Worm (Caenorhabditis elegans) whole organism, L4 larva: ENCODE results near the gene F17C11.2.
A peak's percentile ranks its signal among the peaks of the same experiment; 100 is the strongest.

Source experiments
- F44E2.7 ChIP-seq: fragments of 200-800 bp; sonication (Bioruptor generic); IDR thresholded peaks from 2 replicates; pipeline ENCODE4 v2.1.2; 2022; ENCODE audit warnings: missing genetic modification characterization, missing compliant biosample characterization
- F49E8.2 ChIP-seq: sonication (generic microtip); optimal IDR thresholded peaks from 2 replicates; lab custom pipeline; 2016; ENCODE audit warnings: missing compliant biosample characterization, mild to moderate bottlenecking, missing genetic modification characterization, borderline replicate concordance
- Y75B8A.6 ChIP-seq: fragments of 200-800 bp; sonication (Bioruptor generic); IDR thresholded peaks from 2 replicates; pipeline ENCODE4 v1.3.6; 2022; ENCODE audit warnings: missing genetic modification reagents, missing genetic modification characterization, missing compliant biosample characterization
- ama-1 ChIP-seq: fragments of 150-350 bp; optimal IDR thresholded peaks from 2 replicates; lab custom pipeline; 2014; ENCODE audit warnings: inconsistent platforms, mixed read lengths
- attf-4 ChIP-seq: sonication (generic microtip); optimal IDR thresholded peaks from 3 replicates; lab custom pipeline; 2017; ENCODE audit warnings: missing biosample characterization, missing genetic modification characterization
- ceh-20 ChIP-seq: fragments of 200-800 bp; sonication (Bioruptor generic); IDR thresholded peaks from 2 replicates; pipeline ENCODE4 v1.3.6; 2022; ENCODE audit warnings: missing genetic modification reagents, missing genetic modification characterization, missing compliant biosample characterization
- ceh-62 ChIP-seq: sonication (generic microtip); optimal IDR thresholded peaks from 2 replicates; lab custom pipeline; 2017; ENCODE audit warnings: missing biosample characterization, missing genetic modification characterization
- ces-1 ChIP-seq: fragments of 150-350 bp; sonication (generic microtip); optimal IDR thresholded peaks from 4 replicates; lab custom pipeline; 2014; ENCODE audit warnings: missing biosample characterization, missing genetic modification reagents, missing genetic modification characterization
- ctbp-1 ChIP-seq: fragments of 200-800 bp; sonication (Bioruptor generic); IDR thresholded peaks from 2 replicates; pipeline ENCODE4 v1.3.6; 2022; ENCODE audit warnings: missing genetic modification reagents, missing genetic modification characterization, missing compliant biosample characterization
- daf-12 ChIP-seq: fragments of 150-350 bp; optimal IDR thresholded peaks from 2 replicates; lab custom pipeline; 2014; ENCODE audit warnings: missing biosample characterization, missing genetic modification reagents, missing genetic modification characterization
- daf-16 ChIP-seq, 3 experiments: sonication (generic microtip); optimal IDR thresholded peaks; 2 replicates each; lab custom pipeline; 2016 to 2017; ENCODE audit warnings: missing genetic modification characterization in 3 of 3, missing genetic modification reagents in 3 of 3, mild to moderate bottlenecking in 2 of 3, missing compliant biosample characterization in 2 of 3, missing biosample characterization in 1 of 3, moderate library complexity in 1 of 3
- daf-19 ChIP-seq: fragments of 200-800 bp; sonication (Bioruptor generic); conservative IDR thresholded peaks from 2 replicates; pipeline ENCODE4 v1.3.6; 2022; ENCODE audit warnings: missing genetic modification characterization, missing compliant biosample characterization
- dmd-8 ChIP-seq: fragments of 200-800 bp; sonication (Bioruptor generic); IDR thresholded peaks from 2 replicates; pipeline ENCODE4 v1.3.6; 2022; ENCODE audit warnings: missing genetic modification characterization, missing compliant biosample characterization
- fkh-10 ChIP-seq: fragments of 150-350 bp; optimal IDR thresholded peaks from 2 replicates; lab custom pipeline; 2014; ENCODE audit warnings: missing biosample characterization, missing genetic modification reagents, missing genetic modification characterization
- gei-8 ChIP-seq: fragments of 200-800 bp; sonication (Bioruptor generic); optimal IDR thresholded peaks from 2 replicates; lab custom pipeline; 2018; ENCODE audit warnings: mild to moderate bottlenecking, missing genetic modification characterization, missing compliant biosample characterization
- hif-1 ChIP-seq, 2 experiments: sonication (generic microtip); optimal IDR thresholded peaks; 2 replicates each; lab custom pipeline; 2016 to 2017; ENCODE audit warnings: missing compliant biosample characterization in 2 of 2, missing genetic modification characterization in 2 of 2, missing genetic modification reagents in 2 of 2, missing genotype in 2 of 2, mild to moderate bottlenecking in 1 of 2
- hlh-11 ChIP-seq: fragments of 200-800 bp; sonication (Bioruptor generic); optimal IDR thresholded peaks from 2 replicates; lab custom pipeline; 2018; ENCODE audit warnings: mild to moderate bottlenecking, missing genetic modification characterization, missing compliant biosample characterization
- jun-1 ChIP-seq: fragments of 150-350 bp; optimal IDR thresholded peaks from 2 replicates; lab custom pipeline; 2014; ENCODE audit warnings: missing biosample characterization, missing genetic modification reagents, missing genetic modification characterization
- lin-1 ChIP-seq: fragments of 200-800 bp; sonication (Bioruptor generic); IDR thresholded peaks from 2 replicates; pipeline ENCODE4 v1.3.6; 2022; ENCODE audit warnings: missing genetic modification reagents, missing genetic modification characterization, missing compliant biosample characterization
- lin-39 ChIP-seq: fragments of 150-350 bp; optimal IDR thresholded peaks from 2 replicates; lab custom pipeline; 2014; ENCODE audit warnings: missing biosample characterization, missing genetic modification reagents, missing genetic modification characterization
- lsy-2 ChIP-seq, 2 experiments: fragments of 150-350 bp in 1 of 2; sonication (generic microtip) in 1 of 2; optimal IDR thresholded peaks; 2 replicates each; lab custom pipeline; 2014 to 2017; ENCODE audit warnings: missing biosample characterization in 2 of 2, missing genetic modification characterization in 2 of 2
- madf-9 ChIP-seq: fragments of 200-800 bp; sonication (Bioruptor generic); conservative IDR thresholded peaks from 2 replicates; pipeline ENCODE4 v1.3.6; 2022; ENCODE audit warnings: missing genetic modification reagents, missing genetic modification characterization, missing compliant biosample characterization
- mdl-1 ChIP-seq, 2 experiments: fragments of 150-350 bp in 1 of 2; sonication (generic microtip) in 1 of 2; optimal IDR thresholded peaks; 2 replicates each; lab custom pipeline; 2014 to 2017; ENCODE audit warnings: missing biosample characterization in 2 of 2, missing genetic modification characterization in 2 of 2
- mdt-29 ChIP-seq: fragments of 200-800 bp; sonication (Bioruptor generic); IDR thresholded peaks from 2 replicates; pipeline ENCODE4 v1.3.6; 2022; ENCODE audit warnings: missing genetic modification reagents, missing genetic modification characterization, missing compliant biosample characterization
- nhr-10 ChIP-seq: fragments of 150-350 bp; optimal IDR thresholded peaks from 2 replicates; lab custom pipeline; 2014; ENCODE audit warnings: missing biosample characterization, missing genetic modification characterization
- nhr-28 ChIP-seq: fragments of 150-350 bp; optimal IDR thresholded peaks from 2 replicates; lab custom pipeline; 2014; ENCODE audit warnings: missing biosample characterization, missing genetic modification characterization
- nhr-41 ChIP-seq: fragments of 200-800 bp; sonication (Bioruptor generic); IDR thresholded peaks from 2 replicates; pipeline ENCODE4 v1.3.6; 2022; ENCODE audit warnings: missing genetic modification reagents, missing genetic modification characterization, missing compliant biosample characterization
- nhr-42 ChIP-seq: fragments of 200-800 bp; sonication (Bioruptor generic); IDR thresholded peaks from 2 replicates; pipeline ENCODE4 v1.3.6; 2022; ENCODE audit warnings: missing genetic modification characterization, missing compliant biosample characterization
- nhr-6 ChIP-seq: fragments of 150-350 bp; optimal IDR thresholded peaks from 2 replicates; lab custom pipeline; 2014; ENCODE audit warnings: missing biosample characterization, missing genetic modification characterization
- sdz-12 ChIP-seq: fragments of 200-800 bp; sonication (Bioruptor generic); optimal IDR thresholded peaks from 2 replicates; lab custom pipeline; 2018; ENCODE audit warnings: mild to moderate bottlenecking, missing genetic modification characterization, missing compliant biosample characterization
- spr-3 ChIP-seq: fragments of 200-800 bp; sonication (Bioruptor generic); optimal IDR thresholded peaks from 2 replicates; lab custom pipeline; 2018; ENCODE audit warnings: mild to moderate bottlenecking, missing genetic modification characterization, missing compliant biosample characterization
- tra-1 ChIP-seq: fragments of 200-800 bp; sonication (Bioruptor generic); IDR thresholded peaks from 2 replicates; pipeline ENCODE4 v1.3.6; 2022; ENCODE audit warnings: missing genetic modification reagents, missing genetic modification characterization, missing compliant biosample characterization
- unc-62 ChIP-seq, 3 experiments: fragments of 150-350 bp in 1 of 3; sonication (generic microtip); optimal IDR thresholded peaks in 2 of 3; peaks in 1 of 3; 1 replicate in 1 of 3; 2 replicates in 2 of 3; lab custom pipeline; 2014 to 2017; ENCODE audit warnings: missing biosample characterization in 3 of 3, missing genetic modification characterization in 3 of 3, missing genetic modification reagents in 3 of 3, missing genotype in 1 of 3
- vab-7 ChIP-seq: fragments of 200-800 bp; sonication (Bioruptor generic); IDR thresholded peaks from 2 replicates; pipeline ENCODE4 v1.3.6; 2022; ENCODE audit warnings: missing genetic modification reagents, missing genetic modification characterization, missing compliant biosample characterization
- zag-1 ChIP-seq: fragments of 150-350 bp; optimal IDR thresholded peaks from 2 replicates; lab custom pipeline; 2014; ENCODE audit warnings: missing biosample characterization, missing genetic modification characterization
- zfp-2 ChIP-seq: sonication (generic microtip); optimal IDR thresholded peaks from 2 replicates; lab custom pipeline; 2016; ENCODE audit warnings: mild to moderate bottlenecking, missing genetic modification characterization, missing compliant biosample characterization
- ztf-11 ChIP-seq: fragments of 150-350 bp; optimal IDR thresholded peaks from 2 replicates; lab custom pipeline; 2014; ENCODE audit warnings: missing biosample characterization, missing genetic modification characterization
- ztf-7 ChIP-seq: fragments of 150-350 bp; optimal IDR thresholded peaks from 2 replicates; lab custom pipeline; 2014; ENCODE audit warnings: missing biosample characterization, missing genetic modification characterization

Gene F17C11.2

ce11 chrV:10940571-10940991 lies 7.4 kb upstream of the F17C11.2 start (continued):
- TF ChIP-seq daf-19 (GFP tag; lab: Robert Waterston, UW): 0 out of 2 replicates have a peak, but pooled peaks have one; percentile 23
- peak; percentile 71 for TF ChIP-seq nhr-10
- TF ChIP-seq daf-16 (GFP tag; optimal IDR thresholded peaks at IDR 0.05; lab: Kevin White, UChicago): no peak
- TF ChIP-seq daf-16 (tag; optimal IDR thresholded peaks at IDR 0.05; lab: Kevin White, UChicago): peak; percentile 93
- peak; percentile 91 for TF ChIP-seq ztf-7 (tag; lab: Kevin White, UChicago)
- peak in 1 of 2 experiments; percentile 51 for TF ChIP-seq hif-1 (tag; optimal IDR thresholded peaks at IDR 0.05; lab: Kevin White, UChicago)
- no peak for TF ChIP-seq dmd-8

ce11 chrV:10941150-10941549 lies 6.9 kb upstream of the F17C11.2 start, which contains the start of gene F17C11.26:
F17C11.26 (plus strand) TSS chrV:10941450.
- no peak for TF ChIP-seq Y75B8A.6
- no peak for TF ChIP-seq hlh-11
- no peak for TF ChIP-seq madf-9 (GFP tag; lab: Robert Waterston, UW)
- no peak for TF ChIP-seq nhr-41 (GFP tag; lab: Robert Waterston, UW)
- TF ChIP-seq attf-4: no peak

- TF ChIP-seq unc-62 (GFP tag; optimal IDR thresholded peaks at IDR 0.05 in 1 of 2; lab: Kevin White, UChicago): no peak
- no peak for TF ChIP-seq unc-62 (tag; optimal IDR thresholded peaks at IDR 0.05; lab: Kevin White, UChicago)
- TF ChIP-seq spr-3 (GFP tag; lab: Kevin White, UChicago): no peak
- TF ChIP-seq Y75B8A.6: 0 out of 2 replicates have a peak, but pooled peaks have one; percentile 18
- no peak for TF ChIP-seq vab-7 (GFP tag; lab: Robert Waterston, UW)
- TF ChIP-seq ceh-62 (tag; lab: Kevin White, UChicago): no peak
- TF ChIP-seq mdl-1 (tag; optimal IDR thresholded peaks at IDR 0.05; lab: Kevin White, UChicago): no peak
- TF ChIP-seq nhr-42 (GFP tag; lab: Robert Waterston, UW): no peak
Observed at ce11 chrV:10942161-10942560, 5.9 kb upstream of the F17C11.2 start, which contains the start of gene zip-9. zip-9 (plus strand) TSS chrV:10942461.

- TF ChIP-seq ztf-11 (no peak), ces-1 (GFP tag; lab: Kevin White, UChicago) (peak; percentile 32), fkh-10 (peak; percentile 70), jun-1 (tag; lab: Kevin White, UChicago) (no peak), lsy-2 (tag; optimal IDR thresholded peaks at IDR 0.05; lab: Kevin White, UChicago) (peak in 1 of 2 experiments; percentile 9)
- TF ChIP-seq, all 104 proteins: peak for 3
Observed at ce11 chrV:10944903-10945302, 3.1 kb upstream of the F17C11.2 start.

ce11 chrV:10947210-10947609 lies 820 bp upstream of the F17C11.2 start:
- no peak for TF ChIP-seq sdz-12
- no peak for TF ChIP-seq lin-1
- no peak for TF ChIP-seq F49E8.2 (tag; lab: Kevin White, UChicago)

ce11 chrV:10949511-10949910 lies 1.5 kb downstream of the F17C11.2 start, which contains the start of gene col-153:
col-153 (plus strand) TSS chrV:10949811.
- no peak for TF ChIP-seq ceh-20 (GFP tag; lab: Robert Waterston, UW)
- TF ChIP-seq mdt-29 (GFP tag; lab: Robert Waterston, UW): no peak
- TF ChIP-seq spr-3 (GFP tag; lab: Kevin White, UChicago): no peak
- no peak for TF ChIP-seq gei-8 (GFP tag; lab: Kevin White, UChicago)
- TF ChIP-seq nhr-10: no peak
- TF ChIP-seq tra-1 (GFP tag; lab: Robert Waterston, UW): no peak
- TF ChIP-seq zag-1 (tag; lab: Kevin White, UChicago): no peak
- TF ChIP-seq ama-1 (lab: Kevin White, UChicago): no peak
- no peak for TF ChIP-seq ctbp-1 (GFP tag; lab: Robert Waterston, UW)
- TF ChIP-seq nhr-28 (tag; lab: Kevin White, UChicago): no peak
- no peak for TF ChIP-seq zfp-2 (tag; lab: Kevin White, UChicago)
- TF ChIP-seq ceh-62 (tag; lab: Kevin White, UChicago): no peak
- TF ChIP-seq nhr-6: no peak
- no peak for TF ChIP-seq ces-1 (GFP tag; lab: Kevin White, UChicago)
- TF ChIP-seq daf-12: no peak
- TF ChIP-seq F44E2.7 (GFP tag; lab: Robert Waterston, UW): no peak
- no peak for TF ChIP-seq lin-39
- TF ChIP-seq, all 104 proteins: peak for 0
